Worm (Caenorhabditis elegans) whole organism, L4 larva: ENCODE results near the gene aakg-3.

ENCODE experiments used
- D1046.2 ChIP-seq: fragments of 200-800 bp; sonication (Bioruptor generic); IDR thresholded peaks from 2 replicates; pipeline ENCODE4 v1.3.6; 2022; ENCODE audit warnings: missing genetic modification characterization, missing compliant biosample characterization
- F26F4.8 ChIP-seq: fragments of 200-800 bp; sonication (Bioruptor generic); conservative IDR thresholded peaks from 2 replicates; pipeline ENCODE4 v1.3.6; 2022; ENCODE audit warnings: missing genetic modification characterization, missing compliant biosample characterization
- F49E8.2 ChIP-seq: sonication (generic microtip); optimal IDR thresholded peaks from 2 replicates; lab custom pipeline; 2016; ENCODE audit warnings: missing compliant biosample characterization, mild to moderate bottlenecking, missing genetic modification characterization, borderline replicate concordance
- T20F7.1 ChIP-seq: fragments of 200-800 bp; sonication (Bioruptor generic); optimal IDR thresholded peaks from 2 replicates; lab custom pipeline; 2018; ENCODE audit warnings: mild to moderate bottlenecking, missing genetic modification characterization, missing compliant biosample characterization
- Y105C5A.15 ChIP-seq: fragments of 200-800 bp; sonication (Bioruptor generic); IDR thresholded peaks from 2 replicates; pipeline ENCODE4 v1.3.6; 2022; ENCODE audit warnings: missing genetic modification characterization, missing compliant biosample characterization
- Y75B8A.6 ChIP-seq: fragments of 200-800 bp; sonication (Bioruptor generic); IDR thresholded peaks from 2 replicates; pipeline ENCODE4 v1.3.6; 2022; ENCODE audit warnings: missing genetic modification reagents, missing genetic modification characterization, missing compliant biosample characterization
- ZK546.5 ChIP-seq, 2 experiments: sonication (generic microtip); optimal IDR thresholded peaks; 2 replicates each; lab custom pipeline; 2017; ENCODE audit warnings: missing biosample characterization in 2 of 2, missing genetic modification characterization in 2 of 2
- aha-1 ChIP-seq: fragments of 150-350 bp; peaks from one replicate; lab custom pipeline; 2014; ENCODE audit warnings: missing biosample characterization, missing genetic modification characterization
- aly-2 ChIP-seq: sonication (generic microtip); optimal IDR thresholded peaks from 2 replicates; lab custom pipeline; 2018; ENCODE audit warnings: missing biosample characterization, missing genetic modification characterization
- ama-1 ChIP-seq: fragments of 150-350 bp; optimal IDR thresholded peaks from 2 replicates; lab custom pipeline; 2014; ENCODE audit warnings: inconsistent platforms, mixed read lengths
- ceh-20 ChIP-seq: fragments of 200-800 bp; sonication (Bioruptor generic); IDR thresholded peaks from 2 replicates; pipeline ENCODE4 v1.3.6; 2022; ENCODE audit warnings: missing genetic modification reagents, missing genetic modification characterization, missing compliant biosample characterization
- ceh-28 ChIP-seq: fragments of 150-350 bp; optimal IDR thresholded peaks from 2 replicates; lab custom pipeline; 2014; ENCODE audit warnings: missing biosample characterization, missing genetic modification reagents, missing genetic modification characterization
- ceh-32 ChIP-seq: sonication (generic microtip); optimal IDR thresholded peaks from 2 replicates; lab custom pipeline; 2016; ENCODE audit warnings: mild to moderate bottlenecking, missing genetic modification characterization, missing compliant biosample characterization; ENCODE audit not compliant: poor library complexity
- ces-1 ChIP-seq: fragments of 150-350 bp; sonication (generic microtip); optimal IDR thresholded peaks from 4 replicates; lab custom pipeline; 2014; ENCODE audit warnings: missing biosample characterization, missing genetic modification reagents, missing genetic modification characterization
- daf-12 ChIP-seq: fragments of 150-350 bp; optimal IDR thresholded peaks from 2 replicates; lab custom pipeline; 2014; ENCODE audit warnings: missing biosample characterization, missing genetic modification reagents, missing genetic modification characterization
- daf-8 ChIP-seq: fragments of 200-800 bp; sonication (Bioruptor generic); IDR thresholded peaks from 2 replicates; pipeline ENCODE4 v1.3.6; 2022; ENCODE audit warnings: missing genetic modification characterization, missing compliant biosample characterization
- dmd-9 ChIP-seq: fragments of 200-800 bp; sonication (Bioruptor generic); IDR thresholded peaks from 2 replicates; pipeline ENCODE4 v1.3.6; 2022; ENCODE audit warnings: missing genetic modification reagents, missing genetic modification characterization, missing compliant biosample characterization
- dpl-1 ChIP-seq: fragments of 150-350 bp; optimal IDR thresholded peaks from 2 replicates; lab custom pipeline; 2014; ENCODE audit warnings: missing biosample characterization, missing genetic modification reagents, missing genetic modification characterization
- dve-1 ChIP-seq: sonication (generic microtip); optimal IDR thresholded peaks from 2 replicates; lab custom pipeline; 2017; ENCODE audit warnings: antibody characterized with exemption, mild to moderate bottlenecking, missing genetic modification characterization, missing compliant biosample characterization; ENCODE audit not compliant: insufficient read depth
- egl-43 ChIP-seq: fragments of 200-800 bp; sonication (Bioruptor generic); IDR thresholded peaks from 2 replicates; pipeline ENCODE4 v1.3.6; 2022; ENCODE audit warnings: missing genetic modification reagents, missing genetic modification characterization, missing compliant biosample characterization
- gei-8 ChIP-seq: fragments of 200-800 bp; sonication (Bioruptor generic); optimal IDR thresholded peaks from 2 replicates; lab custom pipeline; 2018; ENCODE audit warnings: mild to moderate bottlenecking, missing genetic modification characterization, missing compliant biosample characterization
- hlh-11 ChIP-seq: fragments of 200-800 bp; sonication (Bioruptor generic); optimal IDR thresholded peaks from 2 replicates; lab custom pipeline; 2018; ENCODE audit warnings: mild to moderate bottlenecking, missing genetic modification characterization, missing compliant biosample characterization
- lin-15B ChIP-seq: fragments of 150-350 bp; sonication (generic microtip); optimal IDR thresholded peaks from 3 replicates; lab custom pipeline; 2014; ENCODE audit warnings: missing biosample characterization, missing genetic modification characterization
- lin-29 ChIP-seq: fragments of 200-800 bp; sonication (Bioruptor generic); IDR thresholded peaks from 2 replicates; pipeline ENCODE4 v1.3.6; 2022; ENCODE audit warnings: missing genetic modification reagents, missing genetic modification characterization, missing compliant biosample characterization
- lir-3 ChIP-seq: sonication (generic microtip); optimal IDR thresholded peaks from 2 replicates; lab custom pipeline; 2016; ENCODE audit warnings: mild to moderate bottlenecking, missing genetic modification characterization, missing compliant biosample characterization
- lsy-2 ChIP-seq, 2 experiments: fragments of 150-350 bp in 1 of 2; sonication (generic microtip) in 1 of 2; optimal IDR thresholded peaks; 2 replicates each; lab custom pipeline; 2014 to 2017; ENCODE audit warnings: missing biosample characterization in 2 of 2, missing genetic modification characterization in 2 of 2
- madf-5 ChIP-seq, 2 experiments: fragments of 200-800 bp; sonication (Bioruptor generic); IDR thresholded peaks; 2 replicates each; pipeline ENCODE4 v1.3.6; 2022; ENCODE audit warnings: missing compliant biosample characterization in 2 of 2, missing genetic modification characterization in 2 of 2
- mdl-1 ChIP-seq, 2 experiments: fragments of 150-350 bp in 1 of 2; sonication (generic microtip) in 1 of 2; optimal IDR thresholded peaks; 2 replicates each; lab custom pipeline; 2014 to 2017; ENCODE audit warnings: missing biosample characterization in 2 of 2, missing genetic modification characterization in 2 of 2
- mxl-3 ChIP-seq: fragments of 200-800 bp; sonication (Bioruptor generic); optimal IDR thresholded peaks from 2 replicates; lab custom pipeline; 2018; ENCODE audit warnings: mild to moderate bottlenecking, missing genetic modification characterization, missing compliant biosample characterization
- nhr-11 ChIP-seq: fragments of 150-350 bp; optimal IDR thresholded peaks from 2 replicates; lab custom pipeline; 2014; ENCODE audit warnings: missing biosample characterization, missing genetic modification characterization
- nhr-41 ChIP-seq: fragments of 200-800 bp; sonication (Bioruptor generic); IDR thresholded peaks from 2 replicates; pipeline ENCODE4 v1.3.6; 2022; ENCODE audit warnings: missing genetic modification reagents, missing genetic modification characterization, missing compliant biosample characterization
- nhr-42 ChIP-seq: fragments of 200-800 bp; sonication (Bioruptor generic); IDR thresholded peaks from 2 replicates; pipeline ENCODE4 v1.3.6; 2022; ENCODE audit warnings: missing genetic modification characterization, missing compliant biosample characterization
- pha-4 ChIP-seq, 2 experiments: fragments of 150-350 bp in 1 of 2; fragments of 200-800 bp in 1 of 2; sonication (Bioruptor generic) in 1 of 2; IDR thresholded peaks in 1 of 2; optimal IDR thresholded peaks in 1 of 2; 2 replicates each; pipeline versions ENCODE4 v1.3.6 to Lab custom; 2014 to 2022; ENCODE audit warnings: missing genetic modification characterization in 2 of 2, missing genetic modification reagents in 2 of 2, missing biosample characterization in 1 of 2, missing compliant biosample characterization in 1 of 2
- sdz-12 ChIP-seq: fragments of 200-800 bp; sonication (Bioruptor generic); optimal IDR thresholded peaks from 2 replicates; lab custom pipeline; 2018; ENCODE audit warnings: mild to moderate bottlenecking, missing genetic modification characterization, missing compliant biosample characterization
- skn-1 ChIP-seq: fragments of 150-350 bp; optimal IDR thresholded peaks from 2 replicates; lab custom pipeline; 2014; ENCODE audit warnings: missing biosample characterization, missing genetic modification characterization
- snpc-4 ChIP-seq: fragments of 150-350 bp; optimal IDR thresholded peaks from 2 replicates; lab custom pipeline; 2014; ENCODE audit warnings: missing biosample characterization, missing genetic modification characterization
- tag-97 ChIP-seq: fragments of 200-800 bp; sonication (Bioruptor generic); IDR thresholded peaks from 2 replicates; pipeline ENCODE4 v1.3.6; 2022; ENCODE audit warnings: missing genetic modification characterization, missing compliant biosample characterization
- vab-7 ChIP-seq: fragments of 200-800 bp; sonication (Bioruptor generic); IDR thresholded peaks from 2 replicates; pipeline ENCODE4 v1.3.6; 2022; ENCODE audit warnings: missing genetic modification reagents, missing genetic modification characterization, missing compliant biosample characterization
- zag-1 ChIP-seq: fragments of 150-350 bp; optimal IDR thresholded peaks from 2 replicates; lab custom pipeline; 2014; ENCODE audit warnings: missing biosample characterization, missing genetic modification characterization
- zip-11 ChIP-seq: fragments of 200-800 bp; sonication (Bioruptor generic); IDR thresholded peaks from 2 replicates; pipeline ENCODE4 v1.3.6; 2022; ENCODE audit warnings: missing genetic modification characterization, missing compliant biosample characterization

aakg-3 gene

DNA sequence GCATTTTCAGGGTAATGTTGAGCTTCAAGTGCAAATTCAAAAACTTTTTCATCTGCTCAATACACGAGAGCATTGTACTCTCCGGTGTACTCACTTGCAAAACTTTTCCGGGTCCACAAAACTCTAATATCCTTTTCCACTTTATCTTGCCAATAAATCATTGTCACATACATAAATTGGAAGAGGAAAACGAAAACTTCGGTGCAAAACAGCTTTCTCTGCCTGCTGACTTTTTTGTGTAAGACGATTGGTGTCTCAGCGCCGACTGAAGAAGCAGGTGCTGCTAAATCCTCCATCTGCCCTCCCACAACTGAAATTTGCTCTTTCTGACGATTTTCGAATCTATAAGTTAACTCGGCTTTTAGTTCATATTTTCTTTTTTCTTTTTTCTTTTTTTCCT, 827 bp upstream of the aakg-3 start:
- TF ChIP-seq daf-12 (tag; lab: Kevin White, UChicago) (no peak), nhr-11 (tag; lab: Kevin White, UChicago) (no peak), Y75B8A.6 (GFP tag; lab: Robert Waterston, UW) (no peak), egl-43 (no peak), D1046.2 (no peak), mxl-3 (GFP tag; lab: Kevin White, UChicago) (no peak), tag-97 (GFP tag; lab: Robert Waterston, UW) (no peak), lin-29 (no peak), daf-8 (GFP tag; lab: Robert Waterston, UW) (no peak), dmd-9 (GFP tag; lab: Robert Waterston, UW) (no peak), zag-1 (tag; lab: Kevin White, UChicago) (no peak), lin-15B (tag; lab: Kevin White, UChicago) (no peak), F49E8.2 (tag; lab: Kevin White, UChicago) (no peak)
- TF ChIP-seq, all 104 proteins: peak for 0

DNA sequence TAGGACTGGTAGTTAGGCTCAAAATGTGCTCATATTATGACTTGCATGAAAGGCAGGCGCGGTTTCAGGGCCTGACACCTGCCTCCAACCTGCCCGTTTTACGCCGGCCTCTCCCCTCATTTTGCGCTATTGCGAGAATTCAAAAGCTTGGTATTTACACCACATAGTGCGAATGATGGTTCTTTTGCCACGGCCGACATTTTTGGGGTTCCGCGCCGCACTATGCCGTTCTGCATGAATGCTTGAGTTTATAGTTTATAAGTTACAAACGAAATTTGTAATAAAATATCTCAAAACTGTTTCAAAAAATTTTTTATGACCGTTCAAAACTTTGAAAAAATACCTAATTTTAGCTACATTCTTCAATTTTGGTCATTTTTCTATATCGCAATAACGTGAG, 1.9 kb downstream of the aakg-3 start:
- TF ChIP-seq mdl-1 (tag; optimal IDR thresholded peaks at IDR 0.05; lab: Kevin White, UChicago) (no peak), nhr-42 (GFP tag; lab: Robert Waterston, UW) (no peak), ceh-20 (no peak), zip-11 (GFP tag; lab: Robert Waterston, UW) (no peak), F49E8.2 (tag; lab: Kevin White, UChicago) (no peak), ama-1 (lab: Kevin White, UChicago) (no peak), T20F7.1 (no peak), aly-2 (tag; lab: Kevin White, UChicago) (no peak), lin-29 (no peak), skn-1 (tag; lab: Kevin White, UChicago) (no peak), sdz-12 (GFP tag; lab: Kevin White, UChicago) (no peak), gei-8 (GFP tag; lab: Kevin White, UChicago) (no peak), lir-3 (tag; lab: Kevin White, UChicago) (no peak), F26F4.8 (GFP tag; lab: Robert Waterston, UW) (no peak), ces-1 (GFP tag; lab: Kevin White, UChicago) (no peak), hlh-11 (tag; lab: Kevin White, UChicago) (no peak), dve-1 (tag; lab: Kevin White, UChicago) (no peak), madf-5 (GFP tag; IDR thresholded peaks at IDR 0.05; lab: Robert Waterston, UW) (no peak), lsy-2 (tag; optimal IDR thresholded peaks at IDR 0.05; lab: Kevin White, UChicago) (no peak), ceh-28 (tag; lab: Kevin White, UChicago) (no peak)

DNA sequence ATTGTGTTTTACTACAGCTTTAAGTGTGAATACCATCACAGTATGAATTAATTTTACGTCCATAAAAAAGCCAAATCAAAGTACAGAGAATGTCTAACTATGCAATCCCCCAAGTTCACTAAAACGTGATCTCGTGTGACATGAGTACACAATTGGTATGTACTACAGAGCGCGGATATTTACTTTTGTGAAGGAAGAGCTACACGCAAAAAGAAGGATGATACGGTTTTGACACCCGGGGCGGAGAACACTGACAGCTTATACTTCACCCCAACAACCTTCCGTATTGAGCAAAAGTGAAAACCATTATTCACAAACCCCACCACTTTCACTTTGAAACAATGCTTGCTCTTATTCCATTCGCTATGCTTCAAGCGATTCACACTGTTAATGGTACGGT, 5.5 kb downstream of the aakg-3 start, which contains the start of gene nspg-5:
Gene nspg-5, plus strand, starts transcription at position 301 of the 400 bp plus-strand sequence.
- TF ChIP-seq Y75B8A.6 (GFP tag; lab: Robert Waterston, UW) (no peak), aha-1 (peak; percentile 57), dpl-1 (GFP tag; lab: Kevin White, UChicago) (no peak), snpc-4 (tag; lab: Kevin White, UChicago) (no peak), lin-29 (no peak), ceh-20 (no peak)

DNA sequence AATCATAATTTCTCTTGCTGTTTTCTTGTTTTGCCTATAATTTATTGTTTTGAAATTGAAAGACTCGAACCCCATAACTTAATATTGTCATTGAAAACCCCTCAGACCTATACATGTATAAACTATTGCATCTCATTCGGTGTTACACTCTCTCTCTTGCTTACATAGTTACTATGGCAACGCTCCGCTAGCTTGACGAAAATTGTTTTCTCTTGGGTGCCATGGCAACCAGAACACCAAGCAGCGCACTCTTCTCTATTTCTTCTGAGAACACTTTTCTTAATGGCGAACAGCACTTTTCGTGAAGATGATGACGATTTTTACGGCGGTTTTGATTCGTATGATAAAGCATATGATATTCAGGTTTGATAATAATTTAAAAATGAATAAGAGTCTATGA, 7.7 kb downstream of the aakg-3 start, which contains the start of gene osm-5:
Gene osm-5, plus strand, starts transcription at position 268 of the 400 bp plus-strand sequence.
- TF ChIP-seq aha-1 (no peak), nhr-41 (GFP tag; lab: Robert Waterston, UW) (no peak), snpc-4 (tag; lab: Kevin White, UChicago) (no peak), ZK546.5 (tag; optimal IDR thresholded peaks at IDR 0.05; lab: Kevin White, UChicago) (no peak), Y105C5A.15 (GFP tag; lab: Robert Waterston, UW) (no peak), D1046.2 (no peak), madf-5 (GFP tag; IDR thresholded peaks at IDR 0.05; lab: Robert Waterston, UW) (no peak), pha-4 (GFP tag; IDR thresholded peaks at IDR 0.05; lab: Robert Waterston, UW) (no peak), pha-4 (tag; optimal IDR thresholded peaks at IDR 0.05; lab: Kevin White, UChicago) (no peak), ceh-32 (tag; lab: Kevin White, UChicago) (no peak), ama-1 (lab: Kevin White, UChicago) (no peak), vab-7 (GFP tag; lab: Robert Waterston, UW) (no peak)
